Worm (Caenorhabditis elegans): ENCODE measurements around the gene fipr-29.

Gene fipr-29

DNA sequence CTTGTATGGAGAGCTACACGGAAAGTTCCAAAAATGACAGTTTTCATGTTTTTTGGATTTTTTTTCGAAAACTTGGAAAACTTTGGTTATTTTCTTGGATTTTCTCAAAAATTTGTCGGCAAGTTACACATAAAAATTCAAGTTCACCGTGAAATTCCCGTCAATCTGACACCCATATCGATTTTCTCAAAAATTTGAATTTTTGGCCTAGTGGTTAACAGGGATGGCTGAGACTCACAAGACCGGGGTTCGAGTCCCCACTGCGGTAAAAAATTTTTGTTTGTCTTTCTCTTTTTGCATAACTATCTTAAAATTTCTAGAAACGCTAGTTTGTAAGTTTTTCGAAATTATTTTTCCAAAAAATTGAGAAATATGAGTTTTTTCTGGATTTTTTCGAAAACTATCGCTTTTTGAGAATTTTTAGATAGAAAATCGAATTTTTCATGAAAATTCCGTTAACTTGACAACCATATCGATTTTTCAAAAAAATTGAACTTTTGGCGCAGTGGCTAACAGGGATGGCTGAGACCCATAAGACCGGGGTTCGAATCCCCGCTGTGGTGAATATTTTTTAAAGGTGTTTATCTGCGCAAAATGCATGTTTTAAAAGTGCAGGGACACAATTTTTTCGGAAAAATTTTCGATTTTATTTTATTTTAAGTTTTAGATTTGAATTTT, 40.6 kb upstream of the fipr-29 start:
- no peak for TF ChIP-seq hnd-1 (tag; optimal IDR thresholded peaks at IDR 0.05)
- TF ChIP-seq ama-1 (optimal IDR thresholded peaks at IDR 0.05): no peak
- TF ChIP-seq F13C5.2 (tag; optimal IDR thresholded peaks at IDR 0.05): no peak
- TF ChIP-seq tra-4 (tag; optimal IDR thresholded peaks at IDR 0.05): no peak
- TF ChIP-seq flt-1 (GFP tag; IDR thresholded peaks at IDR 0.05): no peak
- no peak for TF ChIP-seq hmg-4 (GFP tag; optimal IDR thresholded peaks at IDR 0.05)
- TF ChIP-seq B0310.2 (tag; optimal IDR thresholded peaks at IDR 0.05): no peak
- no peak for TF ChIP-seq ceh-36 (tag; optimal IDR thresholded peaks at IDR 0.05)
- no peak for TF ChIP-seq ets-7 (tag; optimal IDR thresholded peaks at IDR 0.05)
- no peak for TF ChIP-seq tbx-37 (GFP tag; conservative IDR thresholded peaks at IDR 0.05)
- no peak for TF ChIP-seq pes-1 (GFP tag; IDR thresholded peaks at IDR 0.05)
- no peak for TF ChIP-seq ceh-13 (GFP tag; optimal IDR thresholded peaks at IDR 0.05)
- TF ChIP-seq scrt-1 (GFP tag; IDR thresholded peaks at IDR 0.05): no peak
- TF ChIP-seq hmbx-1 (tag; optimal IDR thresholded peaks at IDR 0.05): no peak
- no peak for TF ChIP-seq sea-1 (GFP tag; conservative IDR thresholded peaks at IDR 0.05)

DNA sequence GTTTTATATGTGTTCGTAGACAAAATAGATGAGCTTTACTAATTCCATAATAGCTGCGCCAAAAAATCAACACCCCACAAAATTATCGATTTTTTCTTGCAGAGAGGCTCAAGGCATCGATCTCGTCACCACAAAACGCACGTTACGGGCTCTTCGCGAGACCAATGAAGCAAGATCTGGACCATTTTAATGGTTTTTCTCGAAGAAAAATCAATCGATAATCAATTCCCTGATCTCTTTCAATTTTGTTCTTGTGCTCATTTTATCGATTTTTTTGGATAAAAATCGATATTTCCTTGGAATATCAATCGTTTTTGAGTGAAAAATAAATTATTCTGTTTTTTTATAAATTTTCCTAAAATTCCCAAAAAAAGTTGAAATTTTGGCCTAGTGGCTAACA, 40.0 kb upstream of the fipr-29 start:
- TF ChIP-seq ama-1 (optimal IDR thresholded peaks at IDR 0.05) (no peak), flt-1 (GFP tag; IDR thresholded peaks at IDR 0.05) (no peak), tbx-37 (GFP tag; conservative IDR thresholded peaks at IDR 0.05) (no peak), hnd-1 (tag; optimal IDR thresholded peaks at IDR 0.05) (no peak), ceh-36 (tag; optimal IDR thresholded peaks at IDR 0.05) (no peak), hmg-4 (GFP tag; optimal IDR thresholded peaks at IDR 0.05) (no peak), B0310.2 (tag; optimal IDR thresholded peaks at IDR 0.05) (no peak), F13C5.2 (tag; optimal IDR thresholded peaks at IDR 0.05) (no peak)

DNA sequence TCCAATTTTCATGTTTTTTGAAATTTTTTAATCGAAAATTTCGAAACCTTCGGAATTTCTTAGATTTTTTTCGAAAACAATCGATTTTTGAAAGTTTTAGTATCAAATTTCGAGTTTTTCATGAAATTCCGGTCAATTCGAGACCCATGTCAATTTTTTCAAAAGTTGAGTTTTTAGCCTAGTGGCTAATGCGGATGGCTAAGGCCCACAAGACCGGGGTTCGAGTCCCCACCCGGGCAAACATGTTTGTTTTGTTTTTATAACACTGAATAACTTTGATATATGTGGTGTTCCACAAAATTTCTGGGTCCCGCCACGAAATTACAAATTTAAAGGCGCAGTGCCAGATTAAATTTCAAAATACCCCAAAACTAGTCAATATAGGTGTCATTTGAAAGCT, 39.2 kb upstream of the fipr-29 start:
- TF ChIP-seq ceh-13 (GFP tag; optimal IDR thresholded peaks at IDR 0.05): no peak
- TF ChIP-seq ets-7 (tag; optimal IDR thresholded peaks at IDR 0.05): no peak
- no peak for TF ChIP-seq scrt-1 (GFP tag; IDR thresholded peaks at IDR 0.05)
- no peak for TF ChIP-seq tbx-37 (GFP tag; conservative IDR thresholded peaks at IDR 0.05)
- no peak for TF ChIP-seq flt-1 (GFP tag; IDR thresholded peaks at IDR 0.05)
- TF ChIP-seq hmg-4 (GFP tag; optimal IDR thresholded peaks at IDR 0.05): no peak

DNA sequence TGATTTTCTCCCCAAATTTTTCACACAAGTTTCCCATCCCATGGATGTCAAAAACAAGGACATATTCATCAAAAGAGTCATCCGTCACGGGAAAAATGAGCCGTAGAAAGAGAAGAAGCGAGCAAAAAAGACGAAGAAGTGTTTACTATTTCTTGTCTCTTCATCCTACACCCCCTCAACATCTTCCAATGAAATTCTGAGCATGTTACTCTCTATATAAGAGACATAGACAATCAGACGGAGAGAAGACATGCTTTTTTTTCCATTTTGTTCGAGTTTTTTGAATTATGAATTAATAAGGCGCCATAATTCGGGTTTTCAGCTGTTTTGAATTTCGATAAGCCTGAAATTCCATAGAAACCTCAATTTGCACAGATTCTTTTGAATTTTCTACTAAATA, 35.9 kb upstream of the fipr-29 start:
- TF ChIP-seq ceh-13 (GFP tag; optimal IDR thresholded peaks at IDR 0.05) (no peak), tbx-11 (GFP tag; IDR thresholded peaks at IDR 0.05) (no peak), tbx-37 (GFP tag; conservative IDR thresholded peaks at IDR 0.05) (no peak), aly-1 (tag; optimal IDR thresholded peaks at IDR 0.05) (no peak), hnd-1 (tag; optimal IDR thresholded peaks at IDR 0.05) (no peak), ets-7 (tag; optimal IDR thresholded peaks at IDR 0.05) (no peak), scrt-1 (GFP tag; IDR thresholded peaks at IDR 0.05) (no peak), ceh-36 (tag; optimal IDR thresholded peaks at IDR 0.05) (no peak), ama-1 (optimal IDR thresholded peaks at IDR 0.05) (no peak), F13C5.2 (tag; optimal IDR thresholded peaks at IDR 0.05) (no peak), pes-1 (GFP tag; IDR thresholded peaks at IDR 0.05) (no peak), sea-1 (GFP tag; conservative IDR thresholded peaks at IDR 0.05) (no peak), hmg-4 (GFP tag; optimal IDR thresholded peaks at IDR 0.05) (no peak), hmbx-1 (tag; optimal IDR thresholded peaks at IDR 0.05) (no peak), flt-1 (GFP tag; IDR thresholded peaks at IDR 0.05) (no peak), tra-4 (tag; optimal IDR thresholded peaks at IDR 0.05) (no peak), B0310.2 (tag; optimal IDR thresholded peaks at IDR 0.05) (no peak)

DNA sequence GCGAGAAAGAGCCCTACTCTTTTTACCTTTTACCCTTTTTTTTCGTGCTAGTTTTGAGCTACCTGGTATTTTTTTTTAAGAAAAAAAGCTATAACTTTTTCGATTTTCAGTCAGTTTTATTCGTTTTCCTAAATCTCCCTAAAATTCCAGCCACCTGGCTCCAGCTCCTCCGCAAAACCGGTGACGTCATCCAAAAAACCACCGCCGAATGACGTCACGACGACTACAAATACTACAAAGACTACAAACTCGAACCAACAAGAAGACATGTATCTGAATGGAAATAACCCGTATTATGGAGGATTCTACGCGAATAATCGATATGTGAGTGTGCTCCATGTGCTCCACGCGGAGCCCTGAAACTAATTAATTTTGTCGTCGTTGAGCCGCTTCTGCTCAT, 34.5 kb upstream of the fipr-29 start:
- TF ChIP-seq tbx-37 (GFP tag; conservative IDR thresholded peaks at IDR 0.05): no peak
- no peak for TF ChIP-seq flt-1 (GFP tag; IDR thresholded peaks at IDR 0.05)
- TF ChIP-seq ceh-13 (GFP tag; optimal IDR thresholded peaks at IDR 0.05): no peak
- TF ChIP-seq hmg-4 (GFP tag; optimal IDR thresholded peaks at IDR 0.05): no peak
- TF ChIP-seq hmbx-1 (tag; optimal IDR thresholded peaks at IDR 0.05): no peak
- TF ChIP-seq sea-1 (GFP tag; conservative IDR thresholded peaks at IDR 0.05): no peak
- no peak for TF ChIP-seq ceh-36 (tag; optimal IDR thresholded peaks at IDR 0.05)
- TF ChIP-seq aly-1 (tag; optimal IDR thresholded peaks at IDR 0.05): no peak
- no peak for TF ChIP-seq tbx-11 (GFP tag; IDR thresholded peaks at IDR 0.05)
- no peak for TF ChIP-seq ama-1 (optimal IDR thresholded peaks at IDR 0.05)
- no peak for TF ChIP-seq tra-4 (tag; optimal IDR thresholded peaks at IDR 0.05)
- no peak for TF ChIP-seq F13C5.2 (tag; optimal IDR thresholded peaks at IDR 0.05)
- TF ChIP-seq B0310.2 (tag; optimal IDR thresholded peaks at IDR 0.05): no peak

DNA sequence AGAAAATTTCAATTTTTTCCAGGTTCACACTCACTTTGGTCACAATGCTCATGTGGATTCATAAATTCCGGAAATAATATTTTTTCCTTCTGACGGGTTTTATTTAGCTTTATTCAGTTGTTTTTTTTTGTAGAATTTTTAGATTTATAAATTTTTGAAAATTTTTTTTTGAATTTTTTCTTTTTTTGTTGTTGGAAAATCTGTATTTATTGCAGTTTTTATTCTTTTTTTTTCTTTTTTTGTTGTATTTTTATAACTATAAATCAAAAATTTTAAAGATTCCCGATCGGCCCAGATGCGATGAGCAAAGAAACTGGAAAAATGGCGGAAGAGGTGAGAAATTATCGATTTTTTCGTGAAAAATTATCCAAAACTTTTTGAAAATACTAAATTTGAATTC, 31.4 kb upstream of the fipr-29 start, which contains the start of gene ccep-135:
ccep-135 (plus strand) TSS at position 301 of the 400 bp plus-strand sequence.
- TF ChIP-seq ceh-36 (tag; optimal IDR thresholded peaks at IDR 0.05): no peak
- TF ChIP-seq ama-1 (optimal IDR thresholded peaks at IDR 0.05): no peak
- no peak for TF ChIP-seq sea-1 (GFP tag; conservative IDR thresholded peaks at IDR 0.05)
- no peak for TF ChIP-seq hmbx-1 (tag; optimal IDR thresholded peaks at IDR 0.05)
- TF ChIP-seq B0310.2 (tag; optimal IDR thresholded peaks at IDR 0.05): no peak
- no peak for TF ChIP-seq ceh-13 (GFP tag; optimal IDR thresholded peaks at IDR 0.05)
- TF ChIP-seq F13C5.2 (tag; optimal IDR thresholded peaks at IDR 0.05): no peak

DNA sequence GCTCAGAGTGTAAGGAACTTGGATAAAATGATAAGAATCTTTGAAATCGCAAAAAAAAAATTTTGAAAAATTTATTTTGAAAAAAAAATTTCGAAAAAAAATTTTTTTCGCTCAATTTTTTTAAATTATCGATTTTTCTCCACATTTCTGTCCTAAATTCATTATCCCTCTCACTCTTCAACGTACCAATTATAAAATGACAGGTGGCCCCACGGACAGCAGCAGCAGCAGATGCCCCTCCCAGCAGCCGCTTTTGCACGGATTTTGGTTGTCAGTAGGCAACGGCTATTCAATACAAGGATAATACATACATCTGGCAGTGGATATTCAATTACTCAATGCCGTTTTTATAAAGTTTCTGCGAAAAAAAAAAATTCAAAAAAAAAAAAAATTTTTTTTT, 26.3 kb upstream of the fipr-29 start, which contains the start of gene sft-1:
sft-1 (plus strand) TSS at position 201 of the 400 bp plus-strand sequence.
- no peak for TF ChIP-seq B0310.2 (tag; optimal IDR thresholded peaks at IDR 0.05)
- no peak for TF ChIP-seq scrt-1 (GFP tag; IDR thresholded peaks at IDR 0.05)
- TF ChIP-seq hmg-4 (GFP tag; optimal IDR thresholded peaks at IDR 0.05): no peak
- no peak for TF ChIP-seq tbx-11 (GFP tag; IDR thresholded peaks at IDR 0.05)

DNA sequence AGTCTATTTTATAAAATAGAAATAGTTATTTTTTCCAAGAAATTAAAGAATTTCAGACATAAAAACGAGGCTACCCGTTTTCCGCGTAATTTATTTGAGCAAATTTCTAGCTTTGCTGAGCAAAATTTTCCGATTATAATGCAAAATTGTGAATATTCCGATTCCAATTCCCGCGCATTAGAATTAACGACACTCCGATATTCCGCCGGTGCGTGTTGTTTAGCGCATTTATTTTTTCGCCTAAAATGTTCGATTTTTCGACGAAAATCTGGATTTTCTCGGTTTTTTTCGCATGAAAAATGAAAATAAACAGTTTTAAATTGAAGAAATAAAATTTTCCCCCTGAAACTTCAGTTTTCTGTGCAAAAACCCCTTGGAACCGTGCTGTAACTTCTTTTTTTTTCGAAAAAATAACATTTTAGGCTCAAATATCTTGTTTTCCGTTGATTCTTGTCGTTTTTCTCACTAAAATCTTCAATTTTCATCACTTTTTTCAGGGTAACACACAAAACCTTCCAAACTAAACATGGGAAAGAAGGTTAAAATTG, 9.9 kb upstream of the fipr-29 start, which contains the start of gene H06I04.3:
H06I04.3 (plus strand) TSS at position 498 of the 548 bp plus-strand sequence.
- peak; percentile 35 for TF ChIP-seq F13C5.2 (tag; optimal IDR thresholded peaks at IDR 0.05)
- no peak for TF ChIP-seq ceh-13 (GFP tag; optimal IDR thresholded peaks at IDR 0.05)
- TF ChIP-seq tra-4 (tag; optimal IDR thresholded peaks at IDR 0.05): no peak
